Fruit fly (Drosophila melanogaster) S2 (cell line): ENCODE results near the gene Ilp6.
A peak's percentile ranks its signal among the peaks of the same experiment; 100 is the strongest.

ENCODE experiments used
- CG8478 ChIP-seq: fragments of >200 bp; optimal IDR thresholded peaks from 2 replicates; lab custom pipeline; 2018
- CTCF ChIP-seq, 2 experiments: fragments of >200 bp; optimal IDR thresholded peaks; 2 replicates each; lab custom pipeline; 2018

The Ilp6 gene

DNA sequence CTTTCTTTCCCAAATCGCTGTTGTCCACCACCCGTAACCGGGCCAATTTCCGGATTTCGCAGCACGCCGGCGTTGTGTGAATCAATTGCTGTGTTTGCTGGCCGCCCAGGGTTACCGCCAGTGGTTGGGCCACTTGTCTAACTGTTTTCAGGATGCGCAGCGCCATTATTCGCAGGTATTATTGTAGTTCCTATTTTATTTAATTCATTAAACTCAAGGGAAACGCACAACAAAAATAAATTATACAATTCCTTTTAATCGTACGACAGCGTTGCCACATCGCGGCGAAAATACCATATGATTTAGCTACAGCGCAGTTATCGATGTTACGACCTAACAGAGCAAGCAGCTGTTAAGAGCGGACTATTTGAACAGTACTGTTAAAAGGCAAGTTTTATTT lies 9.9 kb upstream of the Ilp6 start, which contains the start of gene mRpL14:
Gene mRpL14 (minus strand): TSS at position 280 of the 400 bp plus-strand sequence.
- TF ChIP-seq CTCF (optimal IDR thresholded peaks at IDR 0.05; lab: Kevin White, UChicago): no peak
- no peak for TF ChIP-seq CG8478 (lab: Kevin White, UChicago)

- TF ChIP-seq CG8478 (lab: Kevin White, UChicago) (no peak), CTCF (optimal IDR thresholded peaks at IDR 0.05; lab: Kevin White, UChicago) (peak; percentile 88 to 95)
Observed at dm6 chrX:2340009-2340733, 5.7 kb upstream of the Ilp6 start.

DNA sequence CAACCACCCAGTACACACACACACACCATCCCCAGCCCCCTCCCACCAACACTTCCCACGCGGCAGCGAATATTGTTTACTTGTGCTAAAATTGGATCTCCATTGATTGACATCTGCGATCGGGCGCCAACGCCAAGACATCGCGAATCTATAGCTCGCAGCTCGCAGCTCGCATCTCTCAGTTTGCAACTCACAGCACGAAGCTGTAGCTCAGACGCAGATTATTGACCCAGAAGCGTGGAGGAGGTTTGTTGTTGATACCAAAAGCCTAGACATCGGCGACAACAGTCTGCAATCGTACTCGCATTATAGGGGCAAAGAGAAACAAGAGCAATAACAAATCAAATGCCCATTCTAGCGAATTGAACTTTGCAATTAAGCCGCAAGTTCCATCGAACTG lies 2.7 kb upstream of the Ilp6 start:
- no peak for TF ChIP-seq CG8478 (lab: Kevin White, UChicago)
- TF ChIP-seq CTCF (optimal IDR thresholded peaks at IDR 0.05; lab: Kevin White, UChicago): no peak

dm6 chrX:2336428-2336827 lies 2.0 kb upstream of the Ilp6 start:
- TF ChIP-seq CG8478 (lab: Kevin White, UChicago): no peak

DNA sequence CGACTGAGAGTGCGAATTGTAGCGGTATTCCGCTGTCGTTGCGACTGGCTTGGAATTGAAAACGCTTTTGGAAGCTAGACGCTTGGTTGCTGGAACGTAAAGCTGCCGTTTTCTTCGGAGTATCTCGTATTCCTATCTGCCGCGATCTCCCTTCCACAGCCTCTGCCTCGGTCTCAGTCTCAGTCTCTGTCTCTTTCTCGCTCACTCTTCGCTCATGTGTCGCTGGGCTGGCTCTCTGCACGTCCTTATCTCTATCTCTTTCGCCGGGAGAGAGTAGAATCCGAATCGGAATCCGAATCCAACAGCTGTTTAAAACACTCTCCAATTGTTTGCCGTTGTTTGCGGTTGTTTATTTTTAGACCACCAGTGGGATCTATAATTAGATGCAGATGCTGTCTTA lies 433 bp downstream of the Ilp6 start:
- no peak for TF ChIP-seq CG8478 (lab: Kevin White, UChicago)
- no peak for TF ChIP-seq CTCF (optimal IDR thresholded peaks at IDR 0.05; lab: Kevin White, UChicago)

DNA sequence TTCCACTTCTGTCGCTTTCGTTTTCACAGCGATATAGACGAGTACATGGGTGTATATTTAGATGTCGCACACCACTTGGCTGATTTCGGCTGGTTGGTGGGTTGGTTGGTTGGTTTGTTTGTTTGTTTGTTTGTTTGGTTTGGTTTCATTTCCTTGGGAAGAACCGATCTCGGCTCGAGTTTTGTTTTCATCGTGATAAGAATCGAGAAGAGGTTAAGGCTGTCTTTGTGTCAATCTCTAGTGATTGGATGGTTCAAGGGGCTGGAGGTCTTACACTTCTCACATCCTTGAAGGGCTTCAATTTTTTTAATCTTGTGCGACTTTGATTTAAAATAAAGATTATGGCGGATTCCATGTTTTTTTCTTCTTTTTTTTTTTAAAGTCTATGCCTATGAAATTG lies 1.7 kb downstream of the Ilp6 start:
- TF ChIP-seq CTCF (optimal IDR thresholded peaks at IDR 0.05; lab: Kevin White, UChicago) (no peak), CG8478 (lab: Kevin White, UChicago) (no peak)

DNA sequence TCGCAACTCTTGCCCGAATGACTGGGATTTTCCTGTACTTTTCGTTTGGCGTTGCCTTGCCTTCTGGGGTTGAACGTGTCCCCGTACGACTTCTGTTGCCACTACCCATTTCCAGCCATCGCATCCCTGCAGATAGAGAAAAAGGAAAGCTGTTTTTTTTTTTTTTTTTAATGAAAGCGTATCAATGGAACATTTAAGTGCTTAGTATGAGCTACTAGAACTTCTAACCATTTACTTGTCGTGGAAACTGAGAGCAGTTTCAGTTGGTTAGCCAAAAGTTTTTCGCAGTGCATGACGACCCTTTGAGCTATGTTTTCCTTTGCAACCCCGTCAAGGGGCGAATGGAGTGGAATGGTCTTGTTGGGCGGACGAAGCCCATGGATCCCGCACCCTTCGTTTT lies 5.1 kb downstream of the Ilp6 start:
- no peak for TF ChIP-seq CTCF (optimal IDR thresholded peaks at IDR 0.05; lab: Kevin White, UChicago)
- TF ChIP-seq CG8478 (lab: Kevin White, UChicago): no peak

- TF ChIP-seq CTCF (optimal IDR thresholded peaks at IDR 0.05; lab: Kevin White, UChicago) (no peak), CG8478 (lab: Kevin White, UChicago) (no peak)
Observed at dm6 chrX:2326828-2327227, 7.6 kb downstream of the Ilp6 start, which contains the start of gene CG2854. Gene CG2854 (plus strand): TSS chrX:2327128.

- TF ChIP-seq CTCF (optimal IDR thresholded peaks at IDR 0.05; lab: Kevin White, UChicago): no peak
- TF ChIP-seq CG8478 (lab: Kevin White, UChicago): no peak
Observed at dm6 chrX:2325658-2326245, 8.7 kb downstream of the Ilp6 start, which contains the start of gene CG14050. Gene CG14050 (minus strand): TSS chrX:2326217.

DNA sequence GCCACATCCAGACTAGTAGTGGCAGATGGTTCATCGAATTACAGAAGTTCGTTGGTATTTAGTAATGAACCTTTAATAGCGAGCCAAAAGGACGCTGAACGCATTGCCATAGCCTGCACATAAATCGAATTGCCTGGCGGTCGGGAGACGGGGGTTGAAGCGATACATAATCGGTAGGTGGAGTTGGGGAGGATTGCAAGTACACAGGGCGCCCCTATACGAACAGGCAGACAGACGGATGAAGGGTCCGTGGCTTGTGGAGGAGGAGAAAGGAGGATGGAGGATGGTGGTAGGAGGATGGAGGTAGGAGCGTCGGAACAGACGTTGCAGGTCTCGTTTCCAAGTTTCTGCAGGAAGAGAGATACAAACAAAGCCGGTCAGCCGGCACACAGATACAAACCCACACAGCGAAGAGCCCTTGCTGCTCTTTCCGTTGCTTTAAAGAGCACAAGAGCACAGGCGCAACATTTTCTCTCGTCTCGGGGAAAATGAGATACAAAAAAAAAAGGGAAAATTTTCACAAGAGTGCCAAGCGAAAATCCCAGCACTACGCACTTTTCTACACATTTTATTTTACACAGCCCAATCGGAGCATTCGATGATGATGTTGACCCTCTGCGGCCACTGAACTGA lies 10.7 kb downstream of the Ilp6 start:
- TF ChIP-seq CTCF (optimal IDR thresholded peaks at IDR 0.05; lab: Kevin White, UChicago) (no peak), CG8478 (lab: Kevin White, UChicago) (no peak)

DNA sequence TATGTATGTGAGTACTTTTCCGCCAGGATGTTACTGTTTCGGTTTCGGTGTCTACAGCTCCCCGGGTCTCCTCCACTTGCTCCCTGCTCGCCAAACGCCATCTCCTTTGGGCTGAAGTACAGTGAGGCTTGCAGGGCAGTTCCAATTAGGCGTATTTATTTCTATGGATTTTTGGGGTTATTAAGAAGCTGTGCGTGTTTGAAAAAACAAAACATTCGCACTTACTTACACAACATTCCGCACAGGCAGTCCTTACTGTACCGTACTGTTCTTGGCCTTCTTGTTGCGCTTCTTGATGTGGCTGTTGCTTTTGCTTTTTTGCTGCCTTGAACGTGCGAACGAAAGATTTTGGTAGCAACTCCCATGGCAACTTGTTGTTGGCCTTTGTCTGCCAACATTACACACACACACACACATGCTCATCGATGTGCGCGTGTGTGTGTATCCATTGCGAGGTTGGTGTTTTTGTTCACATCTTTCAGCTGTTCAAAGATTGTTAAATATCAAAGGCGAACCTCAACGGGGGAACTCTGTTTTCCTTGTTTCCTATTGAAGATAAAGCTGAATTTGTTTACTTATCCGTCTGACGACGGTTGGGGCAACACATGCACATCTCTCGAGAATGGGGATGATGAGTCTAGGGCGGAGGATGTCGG lies 12.4 kb downstream of the Ilp6 start:
- TF ChIP-seq CG8478 (lab: Kevin White, UChicago) (no peak), CTCF (optimal IDR thresholded peaks at IDR 0.05; lab: Kevin White, UChicago) (no peak)

DNA sequence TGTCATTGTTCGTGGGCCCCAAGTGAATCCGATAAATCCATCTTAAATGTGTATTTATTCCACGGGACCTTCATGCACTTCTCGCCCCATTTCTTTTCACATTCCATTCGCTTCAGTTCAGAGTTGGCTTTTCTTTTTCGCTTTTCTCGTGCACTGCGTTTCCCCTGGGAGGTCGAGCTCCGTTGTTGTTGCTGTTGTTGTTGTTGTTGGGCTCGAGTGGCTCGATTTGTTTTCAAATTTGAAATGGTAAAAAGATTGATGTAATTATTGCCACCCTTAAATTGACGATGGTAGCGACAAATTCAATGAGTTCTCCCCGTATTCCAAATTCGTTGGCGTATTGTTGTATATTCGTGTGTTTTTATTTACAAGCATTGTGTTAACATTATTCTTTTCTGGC lies 13.6 kb downstream of the Ilp6 start:
- no peak for TF ChIP-seq CTCF (optimal IDR thresholded peaks at IDR 0.05; lab: Kevin White, UChicago)
- no peak for TF ChIP-seq CG8478 (lab: Kevin White, UChicago)

DNA sequence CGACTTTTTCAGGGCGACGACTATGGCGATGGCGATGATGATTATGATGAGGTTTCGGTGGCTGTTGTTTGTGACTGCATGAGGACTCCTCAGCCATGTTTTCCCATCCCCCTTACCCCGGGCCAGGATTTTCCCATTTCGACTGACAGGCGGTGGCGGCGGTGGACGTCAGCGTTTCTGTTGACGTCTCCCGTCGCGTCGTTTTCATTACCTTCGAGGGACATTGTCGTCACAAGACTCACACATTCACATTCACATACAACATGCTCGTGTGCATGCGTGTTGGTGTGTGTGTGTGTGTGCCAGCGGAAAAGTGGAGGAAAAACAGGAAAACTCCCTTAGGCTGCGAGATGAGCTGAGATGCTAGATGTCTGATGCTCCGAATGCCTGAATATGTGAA lies 14.7 kb downstream of the Ilp6 start:
- TF ChIP-seq CTCF (optimal IDR thresholded peaks at IDR 0.05; lab: Kevin White, UChicago): no peak
- TF ChIP-seq CG8478 (lab: Kevin White, UChicago): no peak

DNA sequence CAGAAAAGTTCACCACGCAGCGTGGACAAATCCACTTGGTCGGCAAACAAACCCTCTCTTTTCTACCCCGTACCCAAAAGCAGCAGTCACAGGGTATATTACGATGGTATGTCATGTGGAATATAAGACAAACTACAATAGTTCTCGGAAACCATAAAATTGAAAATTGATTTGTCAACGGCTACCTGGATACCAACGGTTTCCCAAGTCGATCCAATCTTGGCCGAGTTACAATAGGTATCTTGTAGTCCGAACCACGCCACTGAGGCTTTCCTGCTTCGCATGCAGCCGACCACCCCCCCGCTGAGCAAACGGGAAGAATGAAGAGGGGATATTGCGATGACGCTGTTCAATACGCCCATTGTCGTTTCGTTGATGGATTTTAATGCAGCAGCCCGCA lies 16.1 kb downstream of the Ilp6 start:
- TF ChIP-seq CTCF (optimal IDR thresholded peaks at IDR 0.05; lab: Kevin White, UChicago): no peak
- no peak for TF ChIP-seq CG8478 (lab: Kevin White, UChicago)

dm6 chrX:2317347-2317832 lies 17.1 kb downstream of the Ilp6 start:
- TF ChIP-seq CTCF (optimal IDR thresholded peaks at IDR 0.05; lab: Kevin White, UChicago) (no peak), CG8478 (lab: Kevin White, UChicago) (no peak)
